Fruit fly (Drosophila melanogaster): ENCODE results near the gene CG34302.

The CG34302 gene

DNA sequence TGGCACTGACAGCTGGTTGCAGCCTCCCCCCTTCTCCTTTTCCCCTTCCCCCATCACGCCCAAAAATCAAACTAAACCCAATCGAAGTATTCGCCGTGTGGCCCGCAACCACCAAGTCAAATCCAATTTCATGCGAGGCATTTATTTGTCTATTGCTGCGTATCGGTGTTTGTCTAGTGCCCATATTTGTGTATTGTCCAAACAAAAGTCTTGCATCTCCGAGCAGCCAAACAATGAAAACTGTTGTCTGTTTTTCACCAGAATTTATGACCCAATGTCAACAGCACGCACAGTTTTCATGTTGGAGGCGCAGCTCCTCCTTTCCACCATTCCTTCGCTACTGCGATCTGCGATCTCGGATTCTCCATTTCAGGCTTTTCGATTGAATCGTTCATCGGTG, 46.3 kb upstream of the CG34302 start (continued):
- no peak for TF ChIP-seq CG18011 (GFP tag; optimal IDR thresholded peaks at IDR 0.05)
- peak; percentile 31 for TF ChIP-seq stwl (tag; optimal IDR thresholded peaks at IDR 0.05)
- TF ChIP-seq Xrp1 (GFP tag; IDR thresholded peaks at IDR 0.05), result peak; percentile 81
- no peak for TF ChIP-seq CG12155 (GFP tag; optimal IDR thresholded peaks at IDR 0.05)
- no peak; the same call in 3 of the 4 replicates for TF ChIP-seq Gug (GFP tag; IDR thresholded peaks at IDR 0.05)
- no peak for TF ChIP-seq CG3847 (GFP tag; IDR thresholded peaks at IDR 0.05)
- TF ChIP-seq Ravus (GFP tag; IDR thresholded peaks at IDR 0.05), result no peak
- peak; percentile 75 for TF ChIP-seq org-1 (GFP tag; optimal IDR thresholded peaks at IDR 0.05)
- TF ChIP-seq Ets65A (GFP tag), result no peak
- TF ChIP-seq phol (tag; optimal IDR thresholded peaks at IDR 0.05), result no peak
- no peak for TF ChIP-seq Dll (GFP tag; IDR thresholded peaks at IDR 0.05; ENCODE audit: partially characterized antibody)
- peak; percentile 54; the same call in 2 of the 3 replicates for TF ChIP-seq zfh1 (GFP tag; IDR thresholded peaks at IDR 0.05)
- TF ChIP-seq CG1792 (GFP tag; optimal IDR thresholded peaks at IDR 0.05), result peak; percentile 62
- no peak for TF ChIP-seq Six4 (GFP tag; optimal IDR thresholded peaks at IDR 0.05)
- no peak for TF ChIP-seq sc (optimal IDR thresholded peaks at IDR 0.05)
- TF ChIP-seq sc (GFP tag; optimal IDR thresholded peaks at IDR 0.05), result peak; percentile 61
- no peak for TF ChIP-seq gcm2 (GFP tag; optimal IDR thresholded peaks at IDR 0.05)
- TF ChIP-seq ham (GFP tag; IDR thresholded peaks at IDR 0.05), result no peak
- TF ChIP-seq nerfin-2 (GFP tag; IDR thresholded peaks at IDR 0.05; ENCODE audit: partially characterized antibody), result no peak
- peak; percentile 77 for TF ChIP-seq Vsx1 (GFP tag; optimal IDR thresholded peaks at IDR 0.05)
- TF ChIP-seq CG14014 (GFP tag; IDR thresholded peaks at IDR 0.05), result no peak
- no peak for TF ChIP-seq ap (GFP tag; IDR thresholded peaks at IDR 0.05)
- TF ChIP-seq CG11695 (GFP tag; IDR thresholded peaks at IDR 0.05), result no peak; the same call in 2 of the 3 replicates
- no peak for TF ChIP-seq Meics (GFP tag; optimal IDR thresholded peaks at IDR 0.05)
- TF ChIP-seq CG2116 (GFP tag; optimal IDR thresholded peaks at IDR 0.05), result peak; percentile 48
- TF ChIP-seq CG8765 (GFP tag; IDR thresholded peaks at IDR 0.05), result no peak
- TF ChIP-seq sens-2 (GFP tag; IDR thresholded peaks at IDR 0.05), result no peak; the same call in 1 of the 2 replicates
- no peak for TF ChIP-seq ttk (GFP tag; IDR thresholded peaks at IDR 0.05)
- peak; percentile 90 for TF ChIP-seq CG15696 (tag; optimal IDR thresholded peaks at IDR 0.05)
- TF ChIP-seq CG16779 (GFP tag; IDR thresholded peaks at IDR 0.05), result no peak
- TF ChIP-seq Xbp1 (GFP tag; optimal IDR thresholded peaks at IDR 0.05), result no peak
- no peak for TF ChIP-seq H2.0 (GFP tag; IDR thresholded peaks at IDR 0.05)
- TF ChIP-seq D (optimal IDR thresholded peaks at IDR 0.05), result no peak
- peak; percentile 72 for TF ChIP-seq D (GFP tag; optimal IDR thresholded peaks at IDR 0.05)
- TF ChIP-seq CG5180 (GFP tag; optimal IDR thresholded peaks at IDR 0.05), result peak; percentile 38
- no peak for TF ChIP-seq CG30020 (tag; optimal IDR thresholded peaks at IDR 0.05)
- no peak for TF ChIP-seq Gsc (GFP tag; IDR thresholded peaks at IDR 0.05)
- TF ChIP-seq ind (GFP tag; optimal IDR thresholded peaks at IDR 0.05), result no peak
- TF ChIP-seq CG2120 (GFP tag; optimal IDR thresholded peaks at IDR 0.05), result no peak
- no peak for TF ChIP-seq toy (GFP tag; IDR thresholded peaks at IDR 0.05)
- peak; percentile 30 for TF ChIP-seq zen (tag; optimal IDR thresholded peaks at IDR 0.05)
- peak; percentile 58 for TF ChIP-seq CG18262 (tag; optimal IDR thresholded peaks at IDR 0.05)
- TF ChIP-seq sens (GFP tag), result peak; percentile 97
- TF ChIP-seq Atf-2 (GFP tag; optimal IDR thresholded peaks at IDR 0.05), result peak; percentile 5
- no peak for TF ChIP-seq ato (GFP tag; IDR thresholded peaks at IDR 0.05; ENCODE audit: partially characterized antibody)
- TF ChIP-seq Dip2 (GFP tag; IDR thresholded peaks at IDR 0.05), result no peak
- no peak for TF ChIP-seq Dfd (GFP tag; optimal IDR thresholded peaks at IDR 0.05)
- no peak for TF ChIP-seq Drgx (GFP tag; IDR thresholded peaks at IDR 0.05)
- TF ChIP-seq CG33557 (GFP tag; optimal IDR thresholded peaks at IDR 0.05), result peak; percentile 80
- no peak for TF ChIP-seq CG31224 (GFP tag; IDR thresholded peaks at IDR 0.05)
- TF ChIP-seq B-H1 (GFP tag; IDR thresholded peaks at IDR 0.05), result no peak; the same call in 2 of the 3 replicates
- TF ChIP-seq Atf3 (GFP tag; optimal IDR thresholded peaks at IDR 0.05), result no peak
- TF ChIP-seq grau (tag; optimal IDR thresholded peaks at IDR 0.05), result no peak

All from whole organism, embryonic.